Fruit fly (Drosophila melanogaster): ENCODE measurements around the gene CG33116.
A peak's percentile ranks its signal among the peaks of the same experiment; 100 is the strongest.

- TF ChIP-seq cnc (optimal IDR thresholded peaks at IDR 0.05) (no peak), toe (GFP tag; optimal IDR thresholded peaks at IDR 0.05) (peak; percentile 96), Clk (GFP tag; optimal IDR thresholded peaks at IDR 0.05) (peak; percentile 97), CG14711 (tag; optimal IDR thresholded peaks at IDR 0.05) (peak; percentile 98), CG12768 (GFP tag; optimal IDR thresholded peaks at IDR 0.05) (peak; percentile 99)
Measured at dm6 chr2L:19528308-19528707, 5.0 kb upstream of the CG33116 start.

Data from whole organism, adult.